Fruit fly (Drosophila melanogaster) whole organism: ENCODE results near the gene cmb.

Source experiments
- CG8478 ChIP-seq: fragments of >200 bp; optimal IDR thresholded peaks from 2 replicates; lab custom pipeline; 2018; ENCODE audit warnings: inconsistent platforms
- Dll ChIP-seq: fragments of >200 bp; optimal IDR thresholded peaks from 2 replicates; lab custom pipeline; 2017
- EcR ChIP-seq, 2 experiments: fragments of >200 bp; optimal IDR thresholded peaks; 2 replicates each; lab custom pipeline; 2017; ENCODE audit warnings: missing biosample characterization in 2 of 2, missing genetic modification characterization in 2 of 2, missing genetic modification reagents in 2 of 2
- pan ChIP-seq: fragments of >200 bp; optimal IDR thresholded peaks from 2 replicates; lab custom pipeline; 2017
- psq ChIP-seq: fragments of >200 bp; optimal IDR thresholded peaks from 2 replicates; lab custom pipeline; 2017
- usp ChIP-seq: fragments of >200 bp; optimal IDR thresholded peaks from 2 replicates; lab custom pipeline; 2017; ENCODE audit warnings: missing biosample characterization, missing genetic modification characterization, mixed read lengths

Gene cmb

DNA sequence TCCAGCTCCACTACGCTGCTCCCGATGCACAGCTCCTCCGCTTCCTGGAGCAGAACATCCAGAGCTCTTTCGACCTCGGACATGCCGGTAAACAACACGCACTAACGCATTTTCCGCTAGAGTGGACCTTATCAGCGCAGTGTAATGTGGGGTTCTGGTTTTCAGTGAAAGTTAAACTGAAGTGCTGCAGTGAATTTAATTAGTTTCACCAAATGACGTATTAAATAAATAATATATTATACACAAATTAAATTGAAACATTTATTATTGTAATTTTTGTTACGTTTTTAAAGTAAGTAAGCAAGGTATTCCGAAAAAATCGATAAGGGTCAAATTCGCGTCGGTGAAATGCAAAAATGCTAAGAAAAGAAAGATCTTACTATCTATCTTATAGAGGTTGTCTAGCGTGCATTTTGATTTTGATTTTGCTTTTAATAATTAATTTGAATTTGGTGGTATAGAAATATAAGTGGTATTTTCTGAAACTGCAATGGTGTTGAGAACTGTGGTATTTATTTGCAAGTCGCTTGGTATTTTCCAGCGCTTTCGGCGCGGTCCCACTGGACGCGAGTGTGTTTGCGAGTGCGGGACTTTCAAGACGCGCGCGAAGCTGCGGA lies 7.9 kb downstream of the cmb start, which contains the start of the genes JMJD7 and CG10738:
TSS of gene JMJD7 (minus strand) at position 107 of the 617 bp plus-strand sequence.
TSS of gene CG10738 (plus strand) at position 594 of the 617 bp plus-strand sequence.
- no peak for TF ChIP-seq psq (lab: Kevin White, UChicago)
- no peak for TF ChIP-seq pan (lab: Kevin White, UChicago)
- no peak for TF ChIP-seq CG8478 (lab: Kevin White, UChicago)
- TF ChIP-seq usp (GFP tag; lab: Kevin White, UChicago) = no peak
- TF ChIP-seq Dll (lab: Kevin White, UChicago) = no peak
- TF ChIP-seq EcR (GFP tag; optimal IDR thresholded peaks at IDR 0.05; lab: Kevin White, UChicago) = no peak

dm6 chr3L:13451562-13451961 lies 9.2 kb downstream of the cmb start:
- TF ChIP-seq CG8478 (lab: Kevin White, UChicago) (no peak), pan (lab: Kevin White, UChicago) (no peak), EcR (GFP tag; optimal IDR thresholded peaks at IDR 0.05; lab: Kevin White, UChicago) (no peak), usp (GFP tag; lab: Kevin White, UChicago) (no peak)

DNA sequence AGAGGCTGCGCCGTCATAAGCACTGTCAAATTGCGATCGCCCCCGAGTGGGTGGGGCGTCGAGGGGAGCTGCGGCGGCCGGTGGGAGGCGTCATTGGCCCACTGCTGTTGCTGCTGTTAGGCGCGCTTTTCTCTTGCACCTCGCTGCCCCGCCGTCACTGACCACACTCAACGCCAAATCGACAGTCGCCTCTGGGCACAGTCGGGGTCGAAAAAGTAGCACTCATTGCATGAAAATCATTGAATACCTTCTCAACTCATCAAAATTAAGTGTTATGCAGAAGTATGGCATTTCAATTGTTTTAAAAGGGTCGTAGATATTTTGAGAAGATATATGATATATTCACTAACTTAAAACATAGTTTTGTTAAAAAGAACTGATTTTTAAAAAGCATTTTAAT lies 9.9 kb downstream of the cmb start:
- TF ChIP-seq psq (lab: Kevin White, UChicago) (no peak), EcR (GFP tag; optimal IDR thresholded peaks at IDR 0.05; lab: Kevin White, UChicago) (no peak), CG8478 (lab: Kevin White, UChicago) (no peak), Dll (lab: Kevin White, UChicago) (no peak), pan (lab: Kevin White, UChicago) (no peak), usp (GFP tag; lab: Kevin White, UChicago) (no peak)

DNA sequence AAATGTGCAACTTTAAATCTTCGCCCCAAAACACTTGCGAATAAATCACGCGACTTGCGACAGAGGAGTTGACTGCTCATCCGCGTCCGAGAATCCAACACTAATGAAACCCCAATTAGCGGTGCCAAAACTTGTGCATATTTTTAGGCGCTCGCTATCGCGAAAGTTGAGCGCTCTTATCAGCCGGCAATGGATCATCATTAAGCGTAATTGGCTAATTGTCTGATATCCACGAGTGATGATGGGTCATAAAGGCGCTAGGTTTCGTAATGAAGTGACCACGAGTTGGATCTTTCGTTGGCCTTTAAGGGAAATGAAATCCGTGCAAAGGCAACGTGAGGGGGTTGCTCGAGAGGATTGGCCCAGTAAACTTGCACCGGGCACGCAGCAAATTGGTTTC lies 12.4 kb downstream of the cmb start:
- TF ChIP-seq EcR (GFP tag; optimal IDR thresholded peaks at IDR 0.05; lab: Kevin White, UChicago) (no peak), psq (lab: Kevin White, UChicago) (no peak), usp (GFP tag; lab: Kevin White, UChicago) (no peak), Dll (lab: Kevin White, UChicago) (no peak), CG8478 (lab: Kevin White, UChicago) (no peak), pan (lab: Kevin White, UChicago) (no peak)

DNA sequence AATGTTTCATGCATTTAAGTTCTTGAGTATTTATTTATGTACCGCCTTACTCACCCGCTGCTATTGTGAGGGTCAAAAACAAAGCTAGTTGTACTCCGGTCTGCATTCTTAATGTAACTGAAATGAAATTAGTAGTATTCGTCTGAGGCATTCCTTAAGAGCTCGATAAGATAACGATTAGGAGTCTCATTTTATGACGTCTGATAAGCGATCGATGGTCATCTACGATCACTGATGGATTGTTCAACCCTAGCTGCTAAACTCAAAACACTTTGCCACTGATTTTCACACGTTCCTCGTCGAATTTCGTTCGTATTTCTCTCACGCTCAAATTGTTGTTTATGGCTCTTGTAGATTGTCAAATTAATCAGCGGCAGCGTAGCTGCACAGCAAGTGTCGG lies 14.7 kb downstream of the cmb start, which contains the start of gene CG10116:
TSS of gene CG10116 (minus strand) at position 106 of the 400 bp plus-strand sequence.
- TF ChIP-seq pan (lab: Kevin White, UChicago) (no peak), EcR (GFP tag; optimal IDR thresholded peaks at IDR 0.05; lab: Kevin White, UChicago) (no peak), Dll (lab: Kevin White, UChicago) (no peak), psq (lab: Kevin White, UChicago) (no peak), CG8478 (lab: Kevin White, UChicago) (no peak), usp (GFP tag; lab: Kevin White, UChicago) (no peak)

dm6 chr3L:13474607-13475006 lies 32.2 kb downstream of the cmb start, which contains the start of gene CG10089:
Gene CG10089, minus strand, starts transcription at chr3L:13474787.
- TF ChIP-seq psq (lab: Kevin White, UChicago) = no peak
- TF ChIP-seq Dll (lab: Kevin White, UChicago) = no peak
- TF ChIP-seq EcR (GFP tag; optimal IDR thresholded peaks at IDR 0.05; lab: Kevin White, UChicago) = no peak
- TF ChIP-seq pan (lab: Kevin White, UChicago) = no peak
- no peak for TF ChIP-seq CG8478 (lab: Kevin White, UChicago)
- TF ChIP-seq usp (GFP tag; lab: Kevin White, UChicago) = no peak

DNA sequence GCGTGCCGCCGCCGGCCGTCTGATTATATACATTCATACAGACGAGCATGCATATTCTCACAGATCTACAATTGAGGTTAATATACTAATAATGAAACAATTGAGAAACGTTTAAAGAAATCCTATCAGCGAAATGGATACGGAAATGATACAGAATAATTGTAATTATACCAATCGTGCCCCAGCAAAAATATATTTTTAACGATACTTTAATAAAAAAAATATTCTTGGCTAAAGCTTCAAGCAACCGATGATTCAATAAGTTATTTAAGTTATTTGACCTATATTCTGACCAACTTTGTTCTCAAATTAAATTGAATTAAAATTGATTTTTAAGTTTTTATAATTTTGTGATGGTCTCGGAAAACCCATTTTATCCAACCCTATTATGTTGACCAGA lies 33.7 kb downstream of the cmb start:
- TF ChIP-seq psq (lab: Kevin White, UChicago) = no peak
- TF ChIP-seq pan (lab: Kevin White, UChicago) = no peak
- TF ChIP-seq EcR (GFP tag; optimal IDR thresholded peaks at IDR 0.05; lab: Kevin White, UChicago) = no peak
- no peak for TF ChIP-seq usp (GFP tag; lab: Kevin White, UChicago)
- no peak for TF ChIP-seq CG8478 (lab: Kevin White, UChicago)
- no peak for TF ChIP-seq Dll (lab: Kevin White, UChicago)

dm6 chr3L:13476566-13477452 lies 34.4 kb downstream of the cmb start:
- TF ChIP-seq psq (lab: Kevin White, UChicago) (no peak), Dll (lab: Kevin White, UChicago) (peak; percentile 100), pan (lab: Kevin White, UChicago) (no peak)

DNA sequence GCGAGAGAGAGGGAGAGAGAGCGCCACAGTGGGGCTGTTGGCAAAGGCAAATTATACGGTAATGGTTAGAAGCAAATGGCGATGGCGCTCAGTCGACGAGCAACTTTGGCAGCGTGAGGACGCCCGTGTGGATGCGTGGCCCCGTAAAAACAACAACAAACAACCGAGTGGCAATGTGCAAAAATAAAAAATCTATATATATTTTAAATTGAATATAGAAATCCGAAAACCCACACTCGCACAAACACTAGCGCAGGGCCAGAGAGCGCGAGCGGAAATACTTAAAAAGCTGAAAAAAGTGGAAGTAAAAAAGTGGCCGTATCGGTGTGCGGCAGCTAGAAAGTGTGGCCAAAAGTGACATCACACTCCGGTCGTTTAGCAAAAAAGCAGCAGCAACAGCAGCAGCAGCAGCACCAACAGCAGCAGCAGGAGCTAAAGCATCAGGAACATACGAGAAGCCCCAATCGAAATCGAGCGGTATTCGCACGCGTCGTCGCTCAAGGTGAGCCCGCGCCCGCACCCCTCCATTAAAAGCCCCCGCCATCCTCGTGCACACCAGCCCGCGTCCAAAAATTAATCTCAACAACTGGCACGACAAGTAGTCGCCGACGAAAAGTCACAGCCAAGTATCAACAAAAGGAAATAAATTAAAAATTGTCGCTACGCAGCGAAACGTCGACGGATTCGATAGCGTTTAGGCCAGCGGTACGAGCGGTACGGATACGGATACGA lies 35.2 kb downstream of the cmb start, which contains the start of gene stv:
TSS of gene stv (plus strand) at position 89 of the 732 bp plus-strand sequence.
- TF ChIP-seq psq (lab: Kevin White, UChicago) (no peak), EcR (GFP tag; optimal IDR thresholded peaks at IDR 0.05; lab: Kevin White, UChicago) (no peak), pan (lab: Kevin White, UChicago) (no peak), usp (GFP tag; lab: Kevin White, UChicago) (no peak), CG8478 (lab: Kevin White, UChicago) (no peak), Dll (lab: Kevin White, UChicago) (no peak)

DNA sequence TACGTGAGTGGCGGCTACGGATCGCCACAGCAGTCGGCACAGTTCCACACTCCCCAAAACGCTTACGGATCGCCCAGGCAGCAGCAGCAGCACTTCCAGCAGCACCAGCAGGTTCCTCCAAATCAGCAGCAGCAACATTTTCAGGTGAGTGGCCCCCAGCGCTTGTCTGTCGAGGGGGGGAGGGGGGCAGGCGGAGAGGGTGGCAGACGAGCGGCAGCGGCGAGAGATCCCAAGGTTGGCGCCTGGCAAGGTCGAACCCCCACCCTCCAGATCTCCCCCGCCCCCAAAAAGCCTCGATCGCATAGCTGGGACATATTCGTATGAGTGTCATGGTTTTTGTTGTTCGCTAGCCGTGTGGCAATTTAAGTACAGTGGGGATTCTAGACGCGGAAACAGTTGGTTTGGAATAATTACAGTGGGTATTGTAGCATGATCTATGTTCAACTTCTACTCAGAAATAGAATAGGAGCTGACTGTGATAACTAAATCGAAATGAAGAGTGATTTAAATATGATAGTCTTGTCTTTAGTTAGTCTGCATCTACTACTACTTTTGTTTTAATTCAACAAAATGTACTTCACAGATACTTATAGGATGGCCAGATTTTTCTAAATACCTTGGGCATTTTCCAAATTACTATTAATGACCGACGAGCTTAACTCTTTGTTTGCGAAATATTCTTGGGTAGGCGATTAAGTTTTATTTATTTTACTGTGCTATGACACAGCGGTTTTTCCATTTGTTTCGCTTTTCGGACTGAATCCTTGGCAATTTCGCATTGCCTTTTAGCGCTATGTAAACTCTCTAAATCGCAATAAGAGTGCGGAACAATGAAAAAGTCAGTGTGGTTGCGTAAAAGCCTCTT lies 36.2 kb downstream of the cmb start:
- TF ChIP-seq psq (lab: Kevin White, UChicago) (no peak), pan (lab: Kevin White, UChicago) (no peak), CG8478 (lab: Kevin White, UChicago) (no peak), usp (GFP tag; lab: Kevin White, UChicago) (no peak), Dll (lab: Kevin White, UChicago) (no peak), EcR (GFP tag; optimal IDR thresholded peaks at IDR 0.05; lab: Kevin White, UChicago) (no peak)
